Fruit fly (Drosophila melanogaster) S2 (cell line): ENCODE measurements around the gene Cht10.

Experiments used
- CG8478 ChIP-seq: fragments of >200 bp; optimal IDR thresholded peaks from 2 replicates; lab custom pipeline; 2018
- CTCF ChIP-seq, 2 experiments: fragments of >200 bp; optimal IDR thresholded peaks; 2 replicates each; lab custom pipeline; 2018

- no peak for TF ChIP-seq CG8478 (lab: Kevin White, UChicago)
- no peak for TF ChIP-seq CTCF (optimal IDR thresholded peaks at IDR 0.05; lab: Kevin White, UChicago)
These were observed 44.1 kb downstream of the Cht10 start, which contains the start of gene cta for dm6 chr2L:22981584-22981983.
